Fruit fly (Drosophila melanogaster): ENCODE data around the gene CG14419.

DNA sequence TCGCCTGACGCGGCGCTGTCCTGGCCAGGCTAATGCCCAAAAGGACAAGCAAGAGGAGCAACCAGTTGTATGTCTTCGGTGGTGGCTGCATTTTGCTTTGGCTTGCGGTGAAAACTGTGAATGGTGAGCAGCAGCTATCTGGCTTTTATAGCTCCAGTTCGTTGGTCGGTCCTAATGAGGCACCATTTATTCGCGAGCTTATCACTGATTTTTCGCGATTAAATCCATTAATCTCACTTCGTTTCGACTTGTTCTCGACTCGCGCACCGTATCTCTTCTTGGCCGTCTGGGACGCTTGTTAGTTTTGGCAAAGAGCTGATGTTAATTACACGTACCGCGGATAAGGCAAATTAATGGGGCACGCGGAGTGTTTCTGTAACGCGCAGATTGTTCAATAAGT, 9.3 kb downstream of the CG14419 start, which contains the start of gene CG14417:
- TF ChIP-seq bab1 (GFP tag; optimal IDR thresholded peaks at IDR 0.05) (no peak), CG7045 (GFP tag; optimal IDR thresholded peaks at IDR 0.05) (no peak), CG1620 (GFP tag; optimal IDR thresholded peaks at IDR 0.05) (no peak), CG33017 (tag; optimal IDR thresholded peaks at IDR 0.05) (no peak), cnc (optimal IDR thresholded peaks at IDR 0.05) (no peak), CG7101 (tag; optimal IDR thresholded peaks at IDR 0.05) (no peak), CG11617 (GFP tag; optimal IDR thresholded peaks at IDR 0.05) (no peak), ovo (GFP tag; optimal IDR thresholded peaks at IDR 0.05) (no peak), cic (GFP tag; optimal IDR thresholded peaks at IDR 0.05) (no peak), kay (GFP tag; ENCODE audit: borderline replicate concordance) (no peak), Crg-1 (GFP tag; optimal IDR thresholded peaks at IDR 0.05) (no peak)
